Fruit fly (Drosophila melanogaster): ENCODE measurements around the gene Crag.

The Crag gene

dm6 chrX:8650631-8651133, 58.9 kb downstream of the Crag start, which contains the start of gene oc (continued):
- TF ChIP-seq CG7271 (tag; optimal IDR thresholded peaks at IDR 0.05) (no peak), CHES-1-like (GFP tag; optimal IDR thresholded peaks at IDR 0.05) (no peak), Myb (GFP tag; optimal IDR thresholded peaks at IDR 0.05) (no peak), otp (GFP tag; IDR thresholded peaks at IDR 0.05) (no peak), CG34224 (GFP tag; IDR thresholded peaks at IDR 0.05; ENCODE audit: partially characterized antibody) (peak; percentile 10; the same call in 1 of the 3 replicates), CG9797 (GFP tag; optimal IDR thresholded peaks at IDR 0.05) (no peak), CG17829 (tag; optimal IDR thresholded peaks at IDR 0.05) (peak; percentile 43), tap (tag; optimal IDR thresholded peaks at IDR 0.05) (no peak), rib (GFP tag; IDR thresholded peaks at IDR 0.05) (peak; percentile 24; the same call in 1 of the 2 replicates), Aef1 (GFP tag; IDR thresholded peaks at IDR 0.05) (peak; percentile 93), D19A (tag; optimal IDR thresholded peaks at IDR 0.05) (no peak), ind (GFP tag; optimal IDR thresholded peaks at IDR 0.05) (no peak), CG6254 (GFP tag; optimal IDR thresholded peaks at IDR 0.05) (no peak), h (optimal IDR thresholded peaks at IDR 0.05) (no peak), scrt (GFP tag; optimal IDR thresholded peaks at IDR 0.05) (peak; percentile 4), Bteb2 (GFP tag; optimal IDR thresholded peaks at IDR 0.05) (no peak), disco-r (GFP tag; optimal IDR thresholded peaks at IDR 0.05) (peak; percentile 44), Jarid2 (GFP tag; optimal IDR thresholded peaks at IDR 0.05) (peak; percentile 75), CG5180 (GFP tag; optimal IDR thresholded peaks at IDR 0.05) (peak; percentile 27), Rx (GFP tag; IDR thresholded peaks at IDR 0.05) (no peak), Doc2 (GFP tag; IDR thresholded peaks at IDR 0.05) (no peak), H2.0 (GFP tag; IDR thresholded peaks at IDR 0.05) (no peak), pros (GFP tag; optimal IDR thresholded peaks at IDR 0.05) (peak; percentile 47), CG13624 (GFP tag; optimal IDR thresholded peaks at IDR 0.05) (no peak), CG14050 (GFP tag; IDR thresholded peaks at IDR 0.05) (no peak), br (optimal IDR thresholded peaks at IDR 0.05) (no peak), GATAe (GFP tag; conservative IDR thresholded peaks at IDR 0.05) (no peak), Vsx1 (GFP tag; optimal IDR thresholded peaks at IDR 0.05) (no peak), sens (GFP tag) (peak; percentile 65), CG16813 (GFP tag; IDR thresholded peaks at IDR 0.05; ENCODE audit: partially characterized antibody) (peak; percentile 37; the same call in 1 of the 3 replicates), B-H1 (GFP tag; IDR thresholded peaks at IDR 0.05) (no peak), sna (GFP tag; IDR thresholded peaks at IDR 0.05; ENCODE audit: partially characterized antibody) (no peak), crol (GFP tag; IDR thresholded peaks at IDR 0.05) (peak; percentile 75), CG7963 (GFP tag; IDR thresholded peaks at IDR 0.05; ENCODE audit: partially characterized antibody) (no peak), CG13296 (GFP tag; optimal IDR thresholded peaks at IDR 0.05) (no peak), bbx (GFP tag; IDR thresholded peaks at IDR 0.05; ENCODE audit: partially characterized antibody) (0 out of 2 replicates have a peak, but pooled peaks have one; percentile 44), CG30020 (tag; optimal IDR thresholded peaks at IDR 0.05) (no peak), CG12942 (GFP tag; optimal IDR thresholded peaks at IDR 0.05) (no peak), CG14860 (GFP tag; IDR thresholded peaks at IDR 0.05; ENCODE audit: partially characterized antibody) (no peak), cg (GFP tag; optimal IDR thresholded peaks at IDR 0.05) (peak; percentile 99), CG11247 (GFP tag; IDR thresholded peaks at IDR 0.05) (no peak), NC2β (GFP tag; optimal IDR thresholded peaks at IDR 0.05) (peak; percentile 1), CG5953 (GFP tag; IDR thresholded peaks at IDR 0.05) (no peak), CG1792 (GFP tag; optimal IDR thresholded peaks at IDR 0.05) (no peak), peb (GFP tag; IDR thresholded peaks at IDR 0.05) (0 out of 2 replicates have a peak, but pooled peaks have one; percentile 15), bab2 (GFP tag; optimal IDR thresholded peaks at IDR 0.05) (no peak), stc (GFP tag; IDR thresholded peaks at IDR 0.05) (no peak), seq (GFP tag; IDR thresholded peaks at IDR 0.05) (peak; percentile 92), Sin3A (optimal IDR thresholded peaks at IDR 0.05) (no peak), MESR4 (GFP tag; optimal IDR thresholded peaks at IDR 0.05) (no peak), MBD-R2 (GFP tag; IDR thresholded peaks at IDR 0.05) (no peak), fd102C (GFP tag; optimal IDR thresholded peaks at IDR 0.05) (no peak)

All from whole organism, embryonic.